In the genomic region with DNA sequence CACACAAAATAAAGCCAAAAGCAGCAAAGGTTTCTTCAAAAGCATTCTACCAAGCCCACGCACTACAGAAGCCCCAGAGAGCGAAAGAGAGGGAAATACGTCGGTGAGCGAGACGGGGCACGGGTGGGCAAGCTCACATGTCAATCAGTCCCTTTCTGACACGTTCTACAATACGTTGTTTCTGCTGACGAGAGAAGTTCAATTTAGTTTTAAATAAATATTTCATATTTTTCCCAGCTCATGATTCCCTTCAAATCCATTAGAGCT, we compare ENCODE assay signal across 2 fruit fly cellular contexts.
TF ChIP-seq lines count a peak whose summit lies in the region.

No protein-coding gene starts in this region.

- no peak for TF ChIP-seq CTCF in whole organism, embryonic (GFP tag; optimal IDR thresholded peaks at IDR 0.05; lab: Kevin White, UChicago)

TF ChIP-seq in whole organism, adult, 20 proteins besides CTCF, POLR2A, EP300 and RAD21:
- TF ChIP-seq toe (GFP tag; optimal IDR thresholded peaks at IDR 0.05; lab: Kevin White, UChicago) = no peak
- TF ChIP-seq Crg-1 (GFP tag; optimal IDR thresholded peaks at IDR 0.05; lab: Kevin White, UChicago) = no peak
- peak; percentile 78 for TF ChIP-seq tj (GFP tag; optimal IDR thresholded peaks at IDR 0.05; lab: Kevin White, UChicago)

TF ChIP-seq in whole organism, embryonic, 481 proteins besides CTCF, POLR2A, EP300 and RAD21:
- TF ChIP-seq ato (GFP tag; IDR thresholded peaks at IDR 0.05; lab: Robert Waterston, UW; ENCODE audit: partially characterized antibody) (no peak), CG7839 (tag; optimal IDR thresholded peaks at IDR 0.05; lab: Kevin White, UChicago) (no peak), NFAT (GFP tag; IDR thresholded peaks at IDR 0.05; lab: Robert Waterston, UW) (peak; percentile 12; the same call in 1 of the 2 replicates), sr (GFP tag; IDR thresholded peaks at IDR 0.05; lab: Robert Waterston, UW) (peak; percentile 88), CG15514 (GFP tag; optimal IDR thresholded peaks at IDR 0.05; lab: Kevin White, UChicago) (no peak), cwo (GFP tag; optimal IDR thresholded peaks at IDR 0.05; lab: Kevin White, UChicago) (peak; percentile 13), nom (GFP tag; optimal IDR thresholded peaks at IDR 0.05; lab: Kevin White, UChicago) (peak; percentile 27), Trl (optimal IDR thresholded peaks at IDR 0.05; lab: Kevin White, UChicago) (peak in 1 of 2 experiments; percentile 8), Trl (GFP tag; optimal IDR thresholded peaks at IDR 0.05; lab: Kevin White, UChicago) (no peak), CG8290 (GFP tag; optimal IDR thresholded peaks at IDR 0.05; lab: Kevin White, UChicago) (no peak), CG8290 (tag; optimal IDR thresholded peaks at IDR 0.05; lab: Kevin White, UChicago) (peak in 1 of 2 experiments; percentile 5), Mrtf (GFP tag; IDR thresholded peaks at IDR 0.05; lab: Robert Waterston, UW) (no peak), sd (tag; optimal IDR thresholded peaks at IDR 0.05; lab: Kevin White, UChicago) (peak; percentile 63), CG10543 (GFP tag; optimal IDR thresholded peaks at IDR 0.05; lab: Kevin White, UChicago) (peak; percentile 35), CG32532 (GFP tag; IDR thresholded peaks at IDR 0.05; lab: Robert Waterston, UW) (0 out of 2 replicates have a peak, but pooled peaks have one; percentile 17), H2.0 (GFP tag; IDR thresholded peaks at IDR 0.05; lab: Robert Waterston, UW) (0 out of 2 replicates have a peak, but pooled peaks have one; percentile 11), sug (tag; optimal IDR thresholded peaks at IDR 0.05; lab: Kevin White, UChicago) (peak; percentile 18), Nf-YC (tag; optimal IDR thresholded peaks at IDR 0.05; lab: Kevin White, UChicago) (peak; percentile 2), CG16779 (GFP tag; IDR thresholded peaks at IDR 0.05; lab: Robert Waterston, UW) (no peak), CG7786 (GFP tag; optimal IDR thresholded peaks at IDR 0.05; lab: Kevin White, UChicago) (no peak)
TF ChIP-seq in whole organism, embryonic: peak in this region for 12.
